Fruit fly (Drosophila melanogaster) whole organism, embryonic: ENCODE data around the gene Kat60.

Source experiments
- Abd-B ChIP-seq: fragments of 200-800 bp; sonication (Bioruptor generic); optimal IDR thresholded peaks from 2 replicates; lab custom pipeline; 2018; ENCODE audit warnings: missing biosample characterization, mild to moderate bottlenecking, missing genetic modification characterization, moderate library complexity
- Adf1 ChIP-seq: fragments of 200-800 bp; sonication (Bioruptor generic); IDR thresholded peaks from 2 replicates; pipeline ENCODE4 v1.3.6; 2022; ENCODE audit warnings: missing biosample characterization, missing genetic modification characterization
- CG10979 ChIP-seq: fragments of 200-800 bp; sonication (Bioruptor generic); optimal IDR thresholded peaks from 2 replicates; lab custom pipeline; 2018; ENCODE audit warnings: missing biosample characterization, mild to moderate bottlenecking, missing genetic modification characterization, moderate library complexity
- CG11723 ChIP-seq: fragments of 200-800 bp; sonication (Bioruptor generic); optimal IDR thresholded peaks from 2 replicates; lab custom pipeline; 2017; ENCODE audit warnings: missing biosample characterization, mild to moderate bottlenecking, missing genetic modification characterization
- CG12299 ChIP-seq: fragments of 200-800 bp; sonication (Bioruptor generic); optimal IDR thresholded peaks from 2 replicates; lab custom pipeline; 2018; ENCODE audit warnings: missing biosample characterization, mild to moderate bottlenecking, missing genetic modification characterization
- CG1647 ChIP-seq: fragments of 200-800 bp; sonication (Bioruptor generic); optimal IDR thresholded peaks from 3 replicates; lab custom pipeline; 2016; ENCODE audit warnings: missing biosample characterization, missing genetic modification characterization
- CG3065 ChIP-seq: fragments of 200-800 bp; sonication (Bioruptor generic); optimal IDR thresholded peaks from 2 replicates; lab custom pipeline; 2016; ENCODE audit warnings: missing biosample characterization, missing genetic modification characterization
- CG31224 ChIP-seq: fragments of 200-800 bp; sonication (Bioruptor generic); IDR thresholded peaks from 2 replicates; pipeline ENCODE4 v1.3.6; 2022; ENCODE audit warnings: missing biosample characterization, missing genetic modification characterization
- CG32532 ChIP-seq: fragments of 200-800 bp; sonication (Bioruptor generic); IDR thresholded peaks from 2 replicates; pipeline ENCODE4 v1.3.6; 2022; ENCODE audit warnings: missing biosample characterization, missing genetic modification characterization
- CG34224 ChIP-seq: fragments of 200-800 bp; sonication (Bioruptor generic); IDR thresholded peaks from 3 replicates; pipeline ENCODE4 v1.3.6; 2022; ENCODE audit warnings: missing biosample characterization, missing genetic modification characterization; ENCODE audit not compliant: partially characterized antibody
- CG5953 ChIP-seq: fragments of 200-800 bp; sonication (Bioruptor generic); IDR thresholded peaks from 2 replicates; pipeline ENCODE4 v1.3.6; 2022; ENCODE audit warnings: missing biosample characterization, missing genetic modification characterization
- CG7745 ChIP-seq: fragments of 200-800 bp; sonication (Bioruptor generic); optimal IDR thresholded peaks from 2 replicates; lab custom pipeline; 2018; ENCODE audit warnings: missing biosample characterization, mild to moderate bottlenecking, missing genetic modification characterization, moderate library complexity
- CG7963 ChIP-seq: fragments of 200-800 bp; sonication (Bioruptor generic); IDR thresholded peaks from 3 replicates; pipeline ENCODE4 v1.3.6; 2022; ENCODE audit warnings: missing biosample characterization, missing genetic modification characterization; ENCODE audit not compliant: partially characterized antibody
- CG8290 ChIP-seq, 3 experiments: fragments of 200-800 bp; sonication (Bioruptor generic); optimal IDR thresholded peaks; 2 replicates each; lab custom pipeline; 2016 to 2019; ENCODE audit warnings: missing biosample characterization in 3 of 3, missing genetic modification characterization in 3 of 3, mild to moderate bottlenecking in 2 of 3, moderate library complexity in 1 of 3
- CG8388 ChIP-seq: fragments of 200-800 bp; sonication (Bioruptor generic); optimal IDR thresholded peaks from 2 replicates; lab custom pipeline; 2019; ENCODE audit warnings: missing biosample characterization, mild to moderate bottlenecking, missing genetic modification characterization, moderate library complexity
- CG8944 ChIP-seq: fragments of 200-800 bp; sonication (Bioruptor generic); optimal IDR thresholded peaks from 3 replicates; lab custom pipeline; 2016; ENCODE audit warnings: missing biosample characterization, missing genetic modification characterization
- Dek ChIP-seq: fragments of 200-800 bp; sonication (Bioruptor generic); optimal IDR thresholded peaks from 3 replicates; lab custom pipeline; 2019; ENCODE audit warnings: missing biosample characterization, mild to moderate bottlenecking, missing genetic modification characterization, moderate library complexity
- Hey ChIP-seq: fragments of 200-800 bp; sonication (Bioruptor generic); optimal IDR thresholded peaks from 3 replicates; lab custom pipeline; 2018; ENCODE audit warnings: missing biosample characterization, mild to moderate bottlenecking, missing genetic modification characterization
- Jarid2 ChIP-seq: fragments of 200-800 bp; sonication (Bioruptor generic); optimal IDR thresholded peaks from 3 replicates; lab custom pipeline; 2017; ENCODE audit warnings: mild to moderate bottlenecking, missing biosample characterization, missing genetic modification reagents, missing genetic modification characterization
- Med ChIP-seq: fragments of 200-800 bp; sonication (Bioruptor generic); peaks from one replicate; lab custom pipeline; 2016; ENCODE audit warnings: missing biosample characterization, missing genetic modification characterization, mild to moderate bottlenecking, inconsistent platforms, moderate library complexity
- Meics ChIP-seq: fragments of 200-800 bp; sonication (Bioruptor generic); optimal IDR thresholded peaks from 2 replicates; lab custom pipeline; 2017; ENCODE audit warnings: missing biosample characterization, mild to moderate bottlenecking, missing genetic modification characterization
- Mrtf ChIP-seq: fragments of 200-800 bp; sonication (Bioruptor generic); IDR thresholded peaks from 3 replicates; pipeline ENCODE4 v1.3.6; 2022; ENCODE audit warnings: missing biosample characterization, missing genetic modification characterization
- NFAT ChIP-seq: fragments of 200-800 bp; sonication (Bioruptor generic); IDR thresholded peaks from 2 replicates; pipeline ENCODE4 v1.3.6; 2022; ENCODE audit warnings: missing biosample characterization, missing genetic modification characterization
- Rx ChIP-seq: fragments of 200-800 bp; sonication (Bioruptor generic); IDR thresholded peaks from 2 replicates; pipeline ENCODE4 v1.3.6; 2022; ENCODE audit warnings: missing biosample characterization, missing genetic modification characterization
- Trl ChIP-seq, 3 experiments: fragments of >200 bp in 2 of 3; fragments of 200-800 bp in 1 of 3; sonication (Bioruptor generic) in 1 of 3; optimal IDR thresholded peaks; 2 replicates in 1 of 3; 3 replicates in 2 of 3; lab custom pipeline; 2016 to 2017; ENCODE audit warnings: missing biosample characterization in 1 of 3, missing genetic modification characterization in 1 of 3
- Usf ChIP-seq: fragments of 200-800 bp; sonication (Bioruptor generic); optimal IDR thresholded peaks from 2 replicates; lab custom pipeline; 2017; ENCODE audit warnings: missing genotype, missing biosample characterization, missing genetic modification characterization
- Xrp1 ChIP-seq: fragments of 200-800 bp; sonication (Bioruptor generic); IDR thresholded peaks from 2 replicates; pipeline ENCODE4 v1.3.6; 2022; ENCODE audit warnings: missing biosample characterization, missing genetic modification characterization
- ab ChIP-seq: fragments of 200-800 bp; sonication (Bioruptor generic); optimal IDR thresholded peaks from 2 replicates; lab custom pipeline; 2016; ENCODE audit warnings: missing biosample characterization, missing genetic modification characterization
- bcd ChIP-seq: fragments of 200-800 bp; sonication (Bioruptor generic); optimal IDR thresholded peaks from 2 replicates; lab custom pipeline; 2017; ENCODE audit warnings: missing biosample characterization, mild to moderate bottlenecking, missing genetic modification characterization
- bsh ChIP-seq, 2 experiments: fragments of 200-800 bp; sonication (Bioruptor generic); optimal IDR thresholded peaks; 2 replicates each; lab custom pipeline; 2017 to 2018; ENCODE audit warnings: mild to moderate bottlenecking in 2 of 2, missing biosample characterization in 2 of 2, missing genetic modification characterization in 2 of 2, moderate library complexity in 1 of 2
- croc ChIP-seq: fragments of 200-800 bp; sonication (Bioruptor generic); conservative IDR thresholded peaks from 3 replicates; pipeline ENCODE4 v1.3.6; 2022; ENCODE audit warnings: missing biosample characterization, missing genetic modification characterization
- crol ChIP-seq: fragments of 200-800 bp; sonication (Bioruptor generic); IDR thresholded peaks from 2 replicates; pipeline ENCODE4 v1.3.6; 2022; ENCODE audit warnings: missing biosample characterization, missing genetic modification characterization
- fd64A ChIP-seq: fragments of 200-800 bp; sonication (Bioruptor generic); optimal IDR thresholded peaks from 3 replicates; lab custom pipeline; 2018; ENCODE audit warnings: missing biosample characterization, mild to moderate bottlenecking, missing genetic modification characterization
- gfzf ChIP-seq: fragments of 200-800 bp; sonication (Bioruptor generic); optimal IDR thresholded peaks from 2 replicates; lab custom pipeline; 2016; ENCODE audit warnings: missing biosample characterization, mild to moderate bottlenecking, missing genetic modification characterization, moderate library complexity
- hb ChIP-seq: fragments of 200-800 bp; sonication (Bioruptor generic); IDR thresholded peaks from 3 replicates; pipeline ENCODE4 v1.3.6; 2022; ENCODE audit warnings: missing biosample characterization, missing genetic modification characterization; ENCODE audit not compliant: partially characterized antibody
- hkb ChIP-seq, 2 experiments: fragments of 200-800 bp in 1 of 2; fragments of >200 bp in 1 of 2; sonication (Bioruptor generic) in 1 of 2; IDR thresholded peaks in 1 of 2; optimal IDR thresholded peaks in 1 of 2; 2 replicates each; pipeline versions ENCODE4 v1.3.6 to Lab custom; 2017 to 2022; ENCODE audit warnings: missing biosample characterization in 1 of 2, missing genetic modification characterization in 1 of 2
- insv ChIP-seq, 2 experiments: fragments of 200-800 bp; sonication (Bioruptor generic); optimal IDR thresholded peaks; 3 replicates each; lab custom pipeline; 2016 to 2018; ENCODE audit warnings: missing biosample characterization in 2 of 2, missing genetic modification characterization in 2 of 2
- lmd ChIP-seq: fragments of 200-800 bp; sonication (Bioruptor generic); IDR thresholded peaks from 2 replicates; pipeline ENCODE4 v1.3.6; 2022; ENCODE audit warnings: missing biosample characterization, missing genetic modification characterization
- lola ChIP-seq, 3 experiments: fragments of >200 bp in 2 of 3; fragments of 200-800 bp in 1 of 3; sonication (Bioruptor generic) in 1 of 3; optimal IDR thresholded peaks; 2 replicates each; lab custom pipeline; 2017 to 2019; ENCODE audit warnings: missing biosample characterization in 3 of 3, missing genetic modification characterization in 3 of 3, mild to moderate bottlenecking in 1 of 3, moderate library complexity in 1 of 3
- nerfin-2 ChIP-seq: fragments of 200-800 bp; sonication (Bioruptor generic); IDR thresholded peaks from 2 replicates; pipeline ENCODE4 v1.3.6; 2022; ENCODE audit warnings: missing biosample characterization, missing genetic modification characterization; ENCODE audit not compliant: partially characterized antibody
- peb ChIP-seq: fragments of 200-800 bp; sonication (Bioruptor generic); IDR thresholded peaks from 2 replicates; pipeline ENCODE4 v1.3.6; 2022; ENCODE audit warnings: missing biosample characterization, missing genetic modification characterization
- psq ChIP-seq: fragments of 200-800 bp; sonication (Bioruptor generic); optimal IDR thresholded peaks from 2 replicates; lab custom pipeline; 2017; ENCODE audit warnings: missing biosample characterization, missing genetic modification characterization
- ro ChIP-seq: fragments of 200-800 bp; sonication (Bioruptor generic); IDR thresholded peaks from 2 replicates; pipeline ENCODE4 v1.3.6; 2022; ENCODE audit warnings: missing biosample characterization, missing genetic modification characterization
- row ChIP-seq: fragments of 200-800 bp; sonication (Bioruptor generic); IDR thresholded peaks from 3 replicates; pipeline ENCODE4 v1.3.6; 2022; ENCODE audit warnings: missing biosample characterization, missing genetic modification characterization
- vvl ChIP-seq: fragments of 200-800 bp; sonication (Bioruptor generic); IDR thresholded peaks from 2 replicates; pipeline ENCODE4 v1.3.6; 2022; ENCODE audit warnings: missing biosample characterization, missing genetic modification characterization

Gene Kat60

dm6 chr3R:5281094-5281493 lies 49.1 kb upstream of the Kat60 start (continued):
- TF ChIP-seq CG32532 (GFP tag; lab: Robert Waterston, UW) (peak; percentile 60), row (GFP tag; lab: Robert Waterston, UW) (peak; percentile 48; the same call in 2 of the 3 replicates), CG8290 (GFP tag; optimal IDR thresholded peaks at IDR 0.05; lab: Kevin White, UChicago) (no peak), CG8290 (tag; optimal IDR thresholded peaks at IDR 0.05; lab: Kevin White, UChicago) (peak in 1 of 2 experiments; percentile 12), CG31224 (GFP tag; lab: Robert Waterston, UW) (peak; percentile 13; the same call in 1 of the 2 replicates), CG34224 (GFP tag; lab: Robert Waterston, UW) (0 out of 3 replicates have a peak, but pooled peaks have one; percentile 20), psq (peak; percentile 37), CG3065 (GFP tag; lab: Kevin White, UChicago) (no peak), Meics (GFP tag; lab: Kevin White, UChicago) (no peak), CG1647 (GFP tag; lab: Kevin White, UChicago) (no peak), Xrp1 (GFP tag; lab: Robert Waterston, UW) (peak; percentile 29; the same call in 1 of the 2 replicates), nerfin-2 (GFP tag; lab: Robert Waterston, UW) (no peak), crol (GFP tag; lab: Robert Waterston, UW) (peak; percentile 45; the same call in 1 of the 2 replicates)
- TF ChIP-seq, all 482 proteins: peak for 25

- TF ChIP-seq Hey (tag; lab: Kevin White, UChicago) (no peak), CG11723 (GFP tag; lab: Kevin White, UChicago) (no peak), insv (GFP tag; optimal IDR thresholded peaks at IDR 0.05; lab: Kevin White, UChicago) (no peak), CG12299 (no peak), Mrtf (no peak), Rx (GFP tag; lab: Robert Waterston, UW) (no peak), gfzf (GFP tag; lab: Kevin White, UChicago) (no peak), CG7745 (no peak)
Measured at dm6 chr3R:5280380-5280779, 48.4 kb upstream of the Kat60 start.

DNA sequence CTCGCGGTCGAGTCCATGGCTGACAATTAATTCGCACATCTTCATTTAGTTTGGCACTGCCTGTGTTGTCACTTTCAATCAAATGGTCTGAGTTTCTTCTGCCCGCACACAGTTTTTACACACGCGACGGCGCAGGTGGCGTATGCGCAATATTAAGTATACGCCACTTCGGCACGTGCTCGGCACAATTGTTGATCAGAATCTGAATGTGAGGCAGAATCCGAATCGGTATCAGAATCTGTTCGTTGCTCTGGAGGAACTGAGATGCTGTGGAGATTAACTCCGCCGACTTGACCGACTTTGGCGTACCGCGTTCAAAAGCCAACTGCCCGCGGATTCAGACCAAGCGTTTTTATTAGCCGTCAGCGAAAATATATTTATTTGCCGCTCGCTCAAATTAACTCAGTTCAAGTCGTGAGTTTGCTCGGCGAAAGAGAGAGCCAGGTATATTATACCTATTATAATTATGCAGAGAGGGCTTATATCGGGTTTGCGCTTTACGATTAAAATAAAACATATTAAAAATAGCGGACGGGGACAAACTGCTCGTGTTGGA lies 47.7 kb upstream of the Kat60 start:
- no peak for TF ChIP-seq ab (GFP tag; lab: Kevin White, UChicago)
- no peak for TF ChIP-seq NFAT (GFP tag; lab: Robert Waterston, UW)
- no peak for TF ChIP-seq CG7963 (GFP tag; lab: Robert Waterston, UW)
- TF ChIP-seq Hey (tag; lab: Kevin White, UChicago), result no peak
- no peak for TF ChIP-seq Jarid2 (GFP tag; lab: Kevin White, UChicago)
- no peak for TF ChIP-seq hkb (optimal IDR thresholded peaks at IDR 0.05; lab: Kevin White, UChicago)
- TF ChIP-seq hkb (GFP tag; IDR thresholded peaks at IDR 0.05; lab: Robert Waterston, UW), result no peak
- no peak for TF ChIP-seq Usf (GFP tag; lab: Kevin White, UChicago)
- no peak for TF ChIP-seq peb (GFP tag; lab: Robert Waterston, UW)
- TF ChIP-seq CG1647 (GFP tag; lab: Kevin White, UChicago), result no peak
- no peak for TF ChIP-seq lola (GFP tag; optimal IDR thresholded peaks at IDR 0.05; lab: Kevin White, UChicago)
- no peak for TF ChIP-seq Dek (tag; lab: Kevin White, UChicago)
- TF ChIP-seq bcd (GFP tag; lab: Kevin White, UChicago), result no peak
- TF ChIP-seq croc, result no peak
- TF ChIP-seq CG8388, result no peak
- no peak for TF ChIP-seq CG5953 (GFP tag; lab: Robert Waterston, UW)
- no peak for TF ChIP-seq bsh (GFP tag; optimal IDR thresholded peaks at IDR 0.05; lab: Kevin White, UChicago)
- TF ChIP-seq lmd (GFP tag; lab: Robert Waterston, UW), result no peak
- peak; percentile 11 for TF ChIP-seq CG10979
- TF ChIP-seq Trl (optimal IDR thresholded peaks at IDR 0.05; lab: Kevin White, UChicago), result peak in 1 of 2 experiments; percentile 8
- TF ChIP-seq Trl (GFP tag; optimal IDR thresholded peaks at IDR 0.05; lab: Kevin White, UChicago), result no peak
- no peak for TF ChIP-seq vvl (GFP tag; lab: Robert Waterston, UW)
- TF ChIP-seq Abd-B (GFP tag; lab: Kevin White, UChicago), result no peak
- TF ChIP-seq Med (GFP tag; lab: Kevin White, UChicago), result peak; percentile 62
- TF ChIP-seq ro (GFP tag; lab: Robert Waterston, UW), result no peak
- no peak for TF ChIP-seq fd64A (GFP tag; lab: Kevin White, UChicago)
- no peak for TF ChIP-seq hb (GFP tag; lab: Robert Waterston, UW)
- no peak for TF ChIP-seq CG8944 (GFP tag; lab: Kevin White, UChicago)
- no peak for TF ChIP-seq nerfin-2 (GFP tag; lab: Robert Waterston, UW)
- no peak for TF ChIP-seq Adf1 (GFP tag; lab: Robert Waterston, UW)
